Fruit fly (Drosophila melanogaster): ENCODE data around the gene CG14324.

CG14324 gene

dm6 chr3R:17615076-17615475 lies 3.5 kb downstream of the CG14324 start:
- no peak for TF ChIP-seq insv (optimal IDR thresholded peaks at IDR 0.05)

DNA sequence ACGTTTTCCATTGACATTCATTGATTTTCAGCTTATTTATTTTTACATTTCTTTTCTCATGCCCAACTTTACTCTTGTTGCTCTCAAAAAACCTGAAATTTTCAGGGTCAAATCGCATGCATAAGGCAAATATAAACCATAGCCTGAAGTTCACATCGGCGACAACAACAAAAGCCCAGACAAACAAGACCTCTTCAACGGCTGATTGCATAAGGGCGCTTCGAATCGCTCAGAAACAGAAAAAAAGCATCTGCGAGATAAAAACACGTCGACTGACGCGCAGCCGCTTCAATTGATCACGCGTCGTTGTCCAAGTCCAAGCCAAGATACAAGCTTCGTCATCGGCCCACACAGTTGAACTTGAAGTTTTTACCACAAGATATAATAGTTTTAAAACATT lies 5.0 kb downstream of the CG14324 start, which contains the start of gene CG14327:
CG14327 (plus strand) TSS at position 161 of the 400 bp plus-strand sequence.
- TF ChIP-seq psq (optimal IDR thresholded peaks at IDR 0.05) (no peak), Sin3A (optimal IDR thresholded peaks at IDR 0.05) (no peak), h (optimal IDR thresholded peaks at IDR 0.05) (no peak), ttk (optimal IDR thresholded peaks at IDR 0.05) (no peak), Myc (optimal IDR thresholded peaks at IDR 0.05) (no peak), insv (optimal IDR thresholded peaks at IDR 0.05) (no peak)

- no peak for TF ChIP-seq h (optimal IDR thresholded peaks at IDR 0.05)
- TF ChIP-seq Myc (optimal IDR thresholded peaks at IDR 0.05) = no peak
- no peak for TF ChIP-seq insv (optimal IDR thresholded peaks at IDR 0.05)
- TF ChIP-seq ttk (optimal IDR thresholded peaks at IDR 0.05) = no peak
- TF ChIP-seq psq (optimal IDR thresholded peaks at IDR 0.05) = no peak
- TF ChIP-seq Sin3A (optimal IDR thresholded peaks at IDR 0.05) = no peak
Observed at dm6 chr3R:17612587-17612986, 6.0 kb downstream of the CG14324 start, which contains the start of gene CG34281. CG34281 (plus strand) TSS chr3R:17612887.

DNA sequence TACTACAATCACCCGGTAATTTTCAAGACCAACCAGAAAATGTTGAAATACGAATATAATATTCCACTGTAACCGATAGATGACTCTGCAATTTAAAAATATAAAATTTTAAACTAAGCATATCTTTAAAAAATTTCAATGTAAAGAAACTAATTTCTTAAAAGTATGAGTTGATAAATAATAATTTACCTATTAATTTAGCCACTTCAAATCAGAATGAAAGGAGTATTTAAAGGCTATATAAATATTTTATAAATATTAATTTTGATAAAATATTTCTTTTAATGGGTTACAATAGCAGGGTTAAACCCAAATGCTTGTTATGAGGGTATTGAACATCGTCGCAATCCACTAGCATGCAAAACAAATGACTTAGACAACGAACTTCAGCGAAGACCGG lies 6.8 kb downstream of the CG14324 start:
- no peak for TF ChIP-seq h (optimal IDR thresholded peaks at IDR 0.05)
- TF ChIP-seq Sin3A (optimal IDR thresholded peaks at IDR 0.05) = no peak
- TF ChIP-seq psq (optimal IDR thresholded peaks at IDR 0.05) = no peak
- TF ChIP-seq Myc (optimal IDR thresholded peaks at IDR 0.05) = no peak
- no peak for TF ChIP-seq ttk (optimal IDR thresholded peaks at IDR 0.05)
- no peak for TF ChIP-seq insv (optimal IDR thresholded peaks at IDR 0.05)

DNA sequence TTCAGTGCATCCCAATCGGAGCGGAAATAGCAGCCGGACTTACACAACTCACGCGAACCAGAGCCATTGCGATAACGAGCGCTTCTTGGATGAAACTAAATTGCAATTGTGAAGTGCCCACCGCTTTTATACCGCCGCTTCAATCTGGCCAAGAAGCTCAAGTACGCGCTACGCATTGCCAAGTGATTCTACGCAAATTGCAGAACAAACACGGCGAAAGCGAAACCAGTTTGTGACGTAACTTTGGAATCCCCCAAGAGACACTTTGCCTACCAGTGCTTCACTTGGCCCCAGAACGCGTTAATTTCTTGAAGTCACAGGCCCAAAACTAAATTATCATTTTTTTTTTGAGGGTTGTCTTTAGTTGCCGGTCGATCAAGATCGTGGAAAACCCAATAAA lies 7.2 kb downstream of the CG14324 start, which contains the start of gene Edg91:
Edg91 (minus strand) TSS at position 101 of the 400 bp plus-strand sequence.
- TF ChIP-seq insv (optimal IDR thresholded peaks at IDR 0.05) (no peak), ttk (optimal IDR thresholded peaks at IDR 0.05) (no peak)

DNA sequence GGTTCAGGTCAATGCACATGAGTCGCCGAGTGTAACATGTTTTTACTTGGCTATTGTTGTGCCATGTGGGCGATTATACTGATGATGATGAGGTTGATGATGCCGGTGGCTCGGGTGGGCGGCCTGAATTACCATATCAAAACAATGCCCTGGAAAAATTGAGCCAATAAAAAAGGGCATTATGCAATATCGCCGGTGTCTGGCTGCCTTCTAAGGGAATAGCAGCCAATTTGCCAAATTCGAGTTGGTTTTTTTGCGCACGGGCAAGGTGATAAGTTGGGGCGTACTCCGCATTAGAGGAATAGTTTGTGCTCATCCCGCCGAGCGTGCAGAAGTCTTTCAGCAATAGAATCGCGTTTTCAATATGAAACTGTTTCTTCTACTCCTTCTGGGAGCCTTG lies 9.5 kb downstream of the CG14324 start, which contains the start of gene CG14329:
CG14329 (plus strand) TSS at position 301 of the 400 bp plus-strand sequence.
- TF ChIP-seq psq (optimal IDR thresholded peaks at IDR 0.05) = no peak
- no peak for TF ChIP-seq Myc (optimal IDR thresholded peaks at IDR 0.05)
- TF ChIP-seq ttk (optimal IDR thresholded peaks at IDR 0.05) = no peak
- no peak for TF ChIP-seq Sin3A (optimal IDR thresholded peaks at IDR 0.05)
- TF ChIP-seq h (optimal IDR thresholded peaks at IDR 0.05) = no peak
- no peak for TF ChIP-seq insv (optimal IDR thresholded peaks at IDR 0.05)

DNA sequence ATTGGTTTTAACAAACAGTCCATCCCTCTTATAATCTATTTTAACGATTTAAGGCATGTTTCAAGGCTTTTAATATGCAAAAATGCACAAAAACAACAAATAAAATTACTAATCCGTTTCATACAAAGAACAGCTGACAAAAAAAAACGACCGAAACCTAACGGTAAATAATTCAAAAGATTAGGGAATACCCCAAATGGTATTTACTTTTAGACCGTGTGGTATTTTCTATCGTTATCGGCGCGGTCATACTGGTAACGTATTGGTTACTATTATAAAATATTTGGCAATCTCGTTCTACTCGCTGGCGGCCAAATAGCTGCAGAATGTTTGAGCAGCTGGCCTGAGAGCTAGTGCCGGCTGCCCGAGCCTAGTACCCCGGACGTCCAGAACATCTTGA lies 12.7 kb downstream of the CG14324 start, which contains the start of gene sll:
sll (plus strand) TSS at position 235 of the 400 bp plus-strand sequence.
- TF ChIP-seq Myc (optimal IDR thresholded peaks at IDR 0.05) (no peak), h (optimal IDR thresholded peaks at IDR 0.05) (no peak), ttk (optimal IDR thresholded peaks at IDR 0.05) (no peak), Sin3A (optimal IDR thresholded peaks at IDR 0.05) (no peak), psq (optimal IDR thresholded peaks at IDR 0.05) (no peak), insv (optimal IDR thresholded peaks at IDR 0.05) (no peak)

dm6 chr3R:17604880-17605667 lies 13.5 kb downstream of the CG14324 start:
- TF ChIP-seq Sin3A (optimal IDR thresholded peaks at IDR 0.05) (no peak), insv (optimal IDR thresholded peaks at IDR 0.05) (no peak), psq (optimal IDR thresholded peaks at IDR 0.05) (no peak), Myc (optimal IDR thresholded peaks at IDR 0.05) (no peak), h (optimal IDR thresholded peaks at IDR 0.05) (no peak)

DNA sequence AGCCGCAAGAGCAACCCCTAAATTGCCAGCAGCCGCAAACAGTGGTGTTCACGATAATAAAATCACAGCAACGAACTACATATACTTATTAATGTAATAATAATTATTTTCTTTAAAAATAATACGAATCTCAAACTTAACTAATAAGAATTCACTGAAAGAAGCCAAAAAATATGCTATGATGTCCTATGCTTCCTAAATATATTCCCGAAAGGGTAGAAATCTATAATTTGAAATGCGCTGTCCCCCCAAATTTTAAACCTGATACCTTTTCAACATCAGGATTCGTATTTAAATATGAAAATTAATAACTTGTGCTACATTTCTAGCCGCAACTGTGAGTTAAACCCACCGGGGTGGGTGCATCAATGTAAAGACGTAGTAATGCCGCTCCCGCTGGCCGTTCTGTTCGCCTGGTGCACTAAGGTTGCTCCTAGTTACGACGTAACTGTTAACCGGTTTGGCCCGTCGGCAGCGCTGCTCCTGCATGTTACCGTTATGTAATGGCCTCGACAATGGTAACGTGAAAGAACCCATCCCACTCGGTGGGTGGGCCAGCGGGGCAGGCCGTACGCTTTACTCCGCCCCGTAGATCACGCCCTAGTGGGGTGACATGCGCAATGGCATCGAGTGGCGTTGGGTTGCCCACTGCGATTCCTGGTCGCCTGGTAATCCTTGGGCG lies 14.3 kb downstream of the CG14324 start:
- TF ChIP-seq ttk (optimal IDR thresholded peaks at IDR 0.05) = no peak
- no peak for TF ChIP-seq h (optimal IDR thresholded peaks at IDR 0.05)
- no peak for TF ChIP-seq Sin3A (optimal IDR thresholded peaks at IDR 0.05)
- TF ChIP-seq insv (optimal IDR thresholded peaks at IDR 0.05) = no peak
- TF ChIP-seq Myc (optimal IDR thresholded peaks at IDR 0.05) = no peak
- no peak for TF ChIP-seq psq (optimal IDR thresholded peaks at IDR 0.05)

dm6 chr3R:17603717-17604116 lies 14.9 kb downstream of the CG14324 start:
- TF ChIP-seq h (optimal IDR thresholded peaks at IDR 0.05) (no peak), Myc (optimal IDR thresholded peaks at IDR 0.05) (no peak), ttk (optimal IDR thresholded peaks at IDR 0.05) (no peak), psq (optimal IDR thresholded peaks at IDR 0.05) (no peak), insv (optimal IDR thresholded peaks at IDR 0.05) (no peak), Sin3A (optimal IDR thresholded peaks at IDR 0.05) (no peak)

- no peak for TF ChIP-seq Sin3A (optimal IDR thresholded peaks at IDR 0.05)
- no peak for TF ChIP-seq ttk (optimal IDR thresholded peaks at IDR 0.05)
- no peak for TF ChIP-seq psq (optimal IDR thresholded peaks at IDR 0.05)
- TF ChIP-seq Myc (optimal IDR thresholded peaks at IDR 0.05) = no peak
- TF ChIP-seq h (optimal IDR thresholded peaks at IDR 0.05) = no peak
- no peak for TF ChIP-seq insv (optimal IDR thresholded peaks at IDR 0.05)
Observed at dm6 chr3R:17602974-17603373, 15.6 kb downstream of the CG14324 start.

dm6 chr3R:17601866-17602265 lies 16.7 kb downstream of the CG14324 start:
- TF ChIP-seq h (optimal IDR thresholded peaks at IDR 0.05) (no peak), Sin3A (optimal IDR thresholded peaks at IDR 0.05) (no peak), psq (optimal IDR thresholded peaks at IDR 0.05) (no peak), insv (optimal IDR thresholded peaks at IDR 0.05) (no peak), Myc (optimal IDR thresholded peaks at IDR 0.05) (no peak)
